Worm (Caenorhabditis elegans): ENCODE data around the gene ced-6.

Gene ced-6

DNA sequence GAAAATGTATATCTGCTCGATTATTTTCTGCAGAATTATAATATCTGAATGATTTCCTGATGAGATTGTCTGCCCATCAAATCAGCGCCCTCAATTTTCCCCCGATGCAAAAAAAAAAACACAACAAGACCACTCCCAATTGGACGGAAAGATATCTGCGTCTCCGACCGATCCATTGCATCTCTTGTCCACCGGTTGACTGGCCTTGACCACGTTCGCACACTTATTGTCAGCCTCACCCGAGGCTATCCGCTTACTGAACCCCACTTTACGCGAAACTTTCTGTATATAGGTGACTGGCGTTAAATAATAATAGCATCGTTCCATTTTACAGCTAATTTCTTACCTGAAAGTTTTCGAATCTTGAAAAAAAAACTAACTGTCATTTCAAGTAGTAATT lies 1.2 kb upstream of the ced-6 start (continued):
- TF ChIP-seq mes-2 (tag; optimal IDR thresholded peaks at IDR 0.05; ENCODE audit: poor library complexity, severe bottlenecking) (peak; percentile 62), attf-4 (tag; optimal IDR thresholded peaks at IDR 0.05) (no peak), hmg-1.1 (GFP tag; IDR thresholded peaks at IDR 0.05) (peak; percentile 38; the same call in 1 of the 2 replicates), zag-1 (tag; optimal IDR thresholded peaks at IDR 0.05) (no peak), nhr-48 (tag; optimal IDR thresholded peaks at IDR 0.05) (no peak), daf-16 (GFP tag; optimal IDR thresholded peaks at IDR 0.05) (peak in 1 of 2 experiments; percentile 7), daf-16 (tag; optimal IDR thresholded peaks at IDR 0.05) (no peak), vab-7 (GFP tag; IDR thresholded peaks at IDR 0.05) (no peak)

DNA sequence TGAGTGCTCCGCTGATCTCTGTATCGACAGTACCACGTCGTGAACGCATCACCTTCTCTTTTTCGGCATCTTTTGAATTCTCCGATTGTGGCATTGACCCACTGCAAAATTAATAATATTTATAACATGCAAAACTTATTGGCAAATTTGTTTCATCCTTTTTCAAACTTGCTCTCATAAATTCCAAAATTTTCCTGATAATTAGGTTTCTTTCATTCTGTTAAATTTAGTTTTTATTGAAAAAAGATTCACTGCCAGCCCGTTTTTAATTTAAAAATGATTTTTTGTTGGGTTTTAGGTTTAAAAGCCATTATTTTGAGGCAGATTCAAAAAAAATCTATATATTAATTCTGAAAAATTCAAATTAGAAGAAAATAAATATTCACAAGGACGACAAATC lies 4.4 kb downstream of the ced-6 start, which contains the start of gene wdr-37:
wdr-37 (minus strand) TSS at position 101 of the 400 bp plus-strand sequence.
- no peak for TF ChIP-seq cey-2 (tag; optimal IDR thresholded peaks at IDR 0.05; ENCODE audit: borderline replicate concordance, insufficient read depth)
- TF ChIP-seq daf-16 (GFP tag; optimal IDR thresholded peaks at IDR 0.05): no peak
- no peak for TF ChIP-seq daf-16 (tag; optimal IDR thresholded peaks at IDR 0.05)
- peak; percentile 12 for TF ChIP-seq mep-1 (tag; optimal IDR thresholded peaks at IDR 0.05)
- TF ChIP-seq ctbp-1 (GFP tag; IDR thresholded peaks at IDR 0.05): no peak
- no peak for TF ChIP-seq ceh-20 (GFP tag; IDR thresholded peaks at IDR 0.05)

DNA sequence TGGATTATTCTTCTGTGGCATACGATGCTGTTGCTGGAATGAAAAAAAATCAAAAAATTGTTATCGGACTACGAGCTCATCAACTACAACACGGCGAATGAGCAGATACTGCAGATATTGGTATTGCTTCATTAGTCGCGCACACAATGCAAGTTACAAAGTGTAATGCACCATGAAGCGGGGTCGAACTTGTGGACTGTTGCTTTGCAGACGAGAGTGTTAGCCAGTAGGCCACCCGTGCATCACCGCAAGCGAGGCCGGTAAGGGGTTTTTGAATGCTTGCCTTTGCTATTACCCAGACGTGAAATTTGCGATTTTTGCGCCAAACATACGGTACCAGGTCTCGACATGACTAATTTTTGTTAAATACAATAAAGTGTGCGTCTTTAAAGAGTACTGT lies 6.4 kb downstream of the ced-6 start:
- peak; percentile 86 for TF ChIP-seq mep-1 (tag; optimal IDR thresholded peaks at IDR 0.05)
- TF ChIP-seq mdl-1 (tag; optimal IDR thresholded peaks at IDR 0.05): peak in 1 of 2 experiments; percentile 3
- peak; percentile 88 for TF ChIP-seq tra-1 (GFP tag; IDR thresholded peaks at IDR 0.05)
- TF ChIP-seq php-3 (GFP tag; IDR thresholded peaks at IDR 0.05): peak; percentile 64; the same call in 1 of the 2 replicates
- TF ChIP-seq lin-29 (GFP tag; IDR thresholded peaks at IDR 0.05): 0 out of 2 replicates have a peak, but pooled peaks have one; percentile 45
- TF ChIP-seq daf-19 (GFP tag; conservative IDR thresholded peaks at IDR 0.05): peak; percentile 42; the same call in 1 of the 2 replicates
- TF ChIP-seq egl-43 (GFP tag; IDR thresholded peaks at IDR 0.05): peak; percentile 94
- no peak for TF ChIP-seq zag-1 (tag; optimal IDR thresholded peaks at IDR 0.05)
- peak; percentile 31 for TF ChIP-seq F37D6.2 (tag; optimal IDR thresholded peaks at IDR 0.05)
- no peak for TF ChIP-seq lin-15B (tag; optimal IDR thresholded peaks at IDR 0.05)
- TF ChIP-seq tag-97 (GFP tag; IDR thresholded peaks at IDR 0.05): no peak
- TF ChIP-seq spr-3 (GFP tag; optimal IDR thresholded peaks at IDR 0.05): peak; percentile 54
- peak; percentile 73; the same call in 1 of the 2 replicates for TF ChIP-seq nhr-41 (GFP tag; IDR thresholded peaks at IDR 0.05)
- TF ChIP-seq hmg-1.1 (GFP tag; IDR thresholded peaks at IDR 0.05): peak; percentile 81
- peak; percentile 89 for TF ChIP-seq F49E8.2 (tag; optimal IDR thresholded peaks at IDR 0.05; ENCODE audit: borderline replicate concordance)
- TF ChIP-seq lim-7 (GFP tag; IDR thresholded peaks at IDR 0.05): peak; percentile 96
- TF ChIP-seq vab-7 (GFP tag; IDR thresholded peaks at IDR 0.05): peak; percentile 87
- TF ChIP-seq zip-11 (GFP tag; IDR thresholded peaks at IDR 0.05): 0 out of 2 replicates have a peak, but pooled peaks have one; percentile 17
- TF ChIP-seq F26F4.8 (GFP tag; conservative IDR thresholded peaks at IDR 0.05): peak; percentile 87
- peak; percentile 37 for TF ChIP-seq nhr-11 (tag; optimal IDR thresholded peaks at IDR 0.05)
- peak; percentile 82; the same call in 1 of the 2 replicates for TF ChIP-seq D1046.2 (GFP tag; IDR thresholded peaks at IDR 0.05)
- TF ChIP-seq arid-1 (GFP tag; conservative IDR thresholded peaks at IDR 0.05): peak; percentile 94
- TF ChIP-seq nhr-42 (GFP tag; IDR thresholded peaks at IDR 0.05): peak; percentile 88
- peak; percentile 37 for TF ChIP-seq spr-1 (tag; optimal IDR thresholded peaks at IDR 0.05)
- TF ChIP-seq zfp-3 (GFP tag; conservative IDR thresholded peaks at IDR 0.05): 0 out of 2 replicates have a peak, but pooled peaks have one; percentile 62
- peak; percentile 79 for TF ChIP-seq nhr-102 (tag; optimal IDR thresholded peaks at IDR 0.05)
- peak; percentile 91 for TF ChIP-seq duxl-1 (tag; optimal IDR thresholded peaks at IDR 0.05; ENCODE audit: poor library complexity)
- peak; percentile 84 for TF ChIP-seq dve-1 (tag; optimal IDR thresholded peaks at IDR 0.05; ENCODE audit: insufficient read depth)
- TF ChIP-seq daf-8 (GFP tag; IDR thresholded peaks at IDR 0.05): no peak
- no peak for TF ChIP-seq fkh-10 (GFP tag; optimal IDR thresholded peaks at IDR 0.05)
- TF ChIP-seq nhr-77 (tag; optimal IDR thresholded peaks at IDR 0.05): peak; percentile 49
- no peak for TF ChIP-seq ceh-82 (tag; optimal IDR thresholded peaks at IDR 0.05)
- no peak for TF ChIP-seq zip-2 (tag; optimal IDR thresholded peaks at IDR 0.05)
- peak; percentile 23 to 51 for TF ChIP-seq hif-1 (tag; optimal IDR thresholded peaks at IDR 0.05)
- TF ChIP-seq dmd-9 (GFP tag; IDR thresholded peaks at IDR 0.05): peak; percentile 83
- TF ChIP-seq rbr-2 (tag; optimal IDR thresholded peaks at IDR 0.05): peak; percentile 76
- peak; percentile 93 for TF ChIP-seq F44E2.7 (GFP tag; IDR thresholded peaks at IDR 0.05)
- TF ChIP-seq dmd-8 (GFP tag; IDR thresholded peaks at IDR 0.05): peak; percentile 98

Measured in whole organism, L4 larva.